Worm (Caenorhabditis elegans): ENCODE measurements around the gene Y39A1A.24.

ce11 chrIII:10612333-10612732 lies at the start of gene Y39A1A.24:
- no peak for TF ChIP-seq sptf-1 (tag; optimal IDR thresholded peaks at IDR 0.05)
- TF ChIP-seq nhr-12 (tag; optimal IDR thresholded peaks at IDR 0.05): no peak
- no peak for TF ChIP-seq nhr-237 (tag; optimal IDR thresholded peaks at IDR 0.05)
- TF ChIP-seq pha-4 (tag; optimal IDR thresholded peaks at IDR 0.05): no peak
- TF ChIP-seq unc-62 (GFP tag; optimal IDR thresholded peaks at IDR 0.05): no peak
- no peak for TF ChIP-seq mep-1 (tag; optimal IDR thresholded peaks at IDR 0.05)
- no peak for TF ChIP-seq lin-13 (tag; optimal IDR thresholded peaks at IDR 0.05)
- TF ChIP-seq ztf-11 (tag; optimal IDR thresholded peaks at IDR 0.05): no peak
